Worm (Caenorhabditis elegans): ENCODE measurements around the gene ZC395.11.

Gene ZC395.11

DNA sequence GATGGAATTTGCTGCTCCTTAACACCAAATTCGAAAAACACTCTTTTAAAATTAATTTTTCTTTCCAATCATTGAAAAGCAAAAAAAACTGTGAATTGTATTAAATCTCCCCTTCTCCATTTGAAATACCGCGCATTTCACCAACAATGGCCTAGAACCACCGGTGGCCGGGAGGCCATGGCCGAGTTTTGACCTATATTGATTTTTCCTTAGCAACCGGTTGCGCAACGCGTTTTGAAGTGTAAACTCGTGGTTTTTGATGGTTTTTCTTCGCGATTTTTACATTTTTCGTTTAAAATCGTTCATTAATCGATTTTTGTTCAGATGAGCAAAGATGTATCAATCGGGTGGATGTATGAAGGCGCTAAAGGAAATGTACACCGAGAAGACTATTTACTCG is 22.2 kb upstream of the ZC395.11 start, which contains the start of gene mog-3 (continued):
- TF ChIP-seq nhr-23 (tag; optimal IDR thresholded peaks at IDR 0.05) (peak; percentile 64), hmg-11 (tag; optimal IDR thresholded peaks at IDR 0.05) (peak; percentile 58), tbx-2 (tag; optimal IDR thresholded peaks at IDR 0.05) (no peak)

DNA sequence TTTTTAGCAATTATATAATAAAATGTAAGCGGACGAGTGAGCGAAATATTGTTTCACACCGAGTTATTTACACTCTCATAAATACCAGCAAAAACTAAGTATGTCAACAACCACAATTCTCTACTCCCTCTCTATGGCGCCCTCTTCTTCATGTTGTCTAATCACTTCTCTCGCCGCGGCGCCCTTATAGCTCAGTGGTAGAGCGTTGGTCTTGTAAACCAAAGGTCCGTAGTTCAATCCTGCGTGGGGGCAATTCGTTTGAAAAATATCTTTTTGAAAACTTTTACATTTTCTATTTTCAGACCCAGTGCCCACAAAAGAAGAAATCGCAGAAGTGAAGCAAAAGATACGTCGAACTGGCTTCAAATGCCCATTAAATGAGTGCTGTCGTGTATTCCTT is 19.6 kb upstream of the ZC395.11 start:
- peak; percentile 87 for TF ChIP-seq hmg-11 (tag; optimal IDR thresholded peaks at IDR 0.05)
- peak; percentile 23 for TF ChIP-seq nhr-23 (tag; optimal IDR thresholded peaks at IDR 0.05)
- no peak for TF ChIP-seq fos-1 (tag; optimal IDR thresholded peaks at IDR 0.05)
- TF ChIP-seq snpc-4 (tag; optimal IDR thresholded peaks at IDR 0.05): no peak
- TF ChIP-seq nhr-237 (tag; optimal IDR thresholded peaks at IDR 0.05): no peak
- no peak for TF ChIP-seq nhr-11 (tag; optimal IDR thresholded peaks at IDR 0.05)
- TF ChIP-seq aly-2 (tag; optimal IDR thresholded peaks at IDR 0.05): no peak
- no peak for TF ChIP-seq nhr-67 (tag; optimal IDR thresholded peaks at IDR 0.05)
- peak; percentile 21 for TF ChIP-seq egl-27 (tag; optimal IDR thresholded peaks at IDR 0.05)
- TF ChIP-seq pha-4 (tag; optimal IDR thresholded peaks at IDR 0.05): peak; percentile 88
- no peak for TF ChIP-seq elt-1 (tag; optimal IDR thresholded peaks at IDR 0.05)
- TF ChIP-seq lsy-12 (tag; optimal IDR thresholded peaks at IDR 0.05): peak; percentile 63
- no peak for TF ChIP-seq fkh-10 (GFP tag; optimal IDR thresholded peaks at IDR 0.05)
- no peak for TF ChIP-seq ceh-16 (tag; optimal IDR thresholded peaks at IDR 0.05)
- peak; percentile 20 for TF ChIP-seq R02D3.7 (tag; optimal IDR thresholded peaks at IDR 0.05)
- TF ChIP-seq eor-1 (tag; optimal IDR thresholded peaks at IDR 0.05): no peak
- TF ChIP-seq nhr-43 (tag; optimal IDR thresholded peaks at IDR 0.05; ENCODE audit: poor library complexity, severe bottlenecking): peak; percentile 81
- no peak for TF ChIP-seq unc-62 (GFP tag; optimal IDR thresholded peaks at IDR 0.05)
- no peak for TF ChIP-seq egl-5 (tag; optimal IDR thresholded peaks at IDR 0.05)
- TF ChIP-seq skn-1 (tag; optimal IDR thresholded peaks at IDR 0.05): peak; percentile 23
- TF ChIP-seq ceh-82 (tag; optimal IDR thresholded peaks at IDR 0.05): peak; percentile 11
- no peak for TF ChIP-seq sea-2 (GFP tag; optimal IDR thresholded peaks at IDR 0.05)
- TF ChIP-seq elt-3 (tag; optimal IDR thresholded peaks at IDR 0.05): no peak
- TF ChIP-seq lin-39 (tag; optimal IDR thresholded peaks at IDR 0.05): no peak
- TF ChIP-seq elt-2 (tag; optimal IDR thresholded peaks at IDR 0.05): peak; percentile 27
- TF ChIP-seq tbx-2 (tag; optimal IDR thresholded peaks at IDR 0.05): peak; percentile 60
- TF ChIP-seq jun-1 (tag; optimal IDR thresholded peaks at IDR 0.05): no peak
- no peak for TF ChIP-seq unc-39 (tag; optimal IDR thresholded peaks at IDR 0.05)
- TF ChIP-seq ztf-11 (tag; optimal IDR thresholded peaks at IDR 0.05): no peak
- peak; percentile 32 for TF ChIP-seq nhr-25 (tag; optimal IDR thresholded peaks at IDR 0.05)
- TF ChIP-seq nhr-77 (tag; optimal IDR thresholded peaks at IDR 0.05): no peak
- peak; percentile 31 for TF ChIP-seq lin-15B (tag; optimal IDR thresholded peaks at IDR 0.05)
- peak; percentile 40 for TF ChIP-seq nfya-1 (tag; optimal IDR thresholded peaks at IDR 0.05; ENCODE audit: insufficient read depth)
- TF ChIP-seq ztf-4 (tag; optimal IDR thresholded peaks at IDR 0.05): peak; percentile 15

DNA sequence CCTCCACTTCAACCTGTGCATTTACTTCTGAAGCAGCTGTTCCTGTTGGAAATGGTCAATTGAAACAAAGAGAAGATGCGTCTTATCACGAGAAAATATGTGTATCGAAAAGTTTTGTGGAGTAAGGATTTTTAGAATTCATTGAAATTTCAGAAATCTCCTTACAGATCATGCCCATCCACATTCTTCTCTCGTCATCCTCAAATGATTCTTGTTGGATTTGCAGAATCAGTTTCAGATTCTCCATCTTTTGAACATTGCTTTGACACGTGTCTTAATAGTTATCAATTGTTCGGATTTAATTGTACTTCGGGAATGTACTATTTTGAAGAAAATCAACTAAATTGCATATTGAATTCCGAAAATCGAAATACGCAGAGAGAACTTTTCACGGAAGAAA is 17.9 kb upstream of the ZC395.11 start:
- TF ChIP-seq nhr-23 (tag; optimal IDR thresholded peaks at IDR 0.05) (no peak), nhr-43 (tag; optimal IDR thresholded peaks at IDR 0.05; ENCODE audit: poor library complexity, severe bottlenecking) (no peak), mdl-1 (tag; optimal IDR thresholded peaks at IDR 0.05) (no peak), fkh-2 (tag; optimal IDR thresholded peaks at IDR 0.05) (no peak), tbx-2 (tag; optimal IDR thresholded peaks at IDR 0.05) (no peak), nhr-76 (tag; optimal IDR thresholded peaks at IDR 0.05) (no peak), unc-62 (GFP tag; optimal IDR thresholded peaks at IDR 0.05) (no peak), egl-5 (tag; optimal IDR thresholded peaks at IDR 0.05) (no peak), unc-39 (tag; optimal IDR thresholded peaks at IDR 0.05) (no peak), pha-4 (tag; optimal IDR thresholded peaks at IDR 0.05) (no peak), elt-3 (tag; optimal IDR thresholded peaks at IDR 0.05) (no peak), nhr-12 (tag; optimal IDR thresholded peaks at IDR 0.05) (no peak), fos-1 (tag; optimal IDR thresholded peaks at IDR 0.05) (no peak), hmg-11 (tag; optimal IDR thresholded peaks at IDR 0.05) (no peak), nhr-28 (tag; optimal IDR thresholded peaks at IDR 0.05) (no peak)

All from whole organism, L3 larva.